Worm (Caenorhabditis elegans): ENCODE data around the gene ndub-5.

ndub-5 gene

ce11 chrII:5738795-5739194 lies 47.6 kb upstream of the ndub-5 start, which contains the start of gene hlh-14:
TSS of gene hlh-14 (minus strand) at chrII:5738895.
- no peak for TF ChIP-seq hlh-8 (tag; optimal IDR thresholded peaks at IDR 0.05)
- no peak for TF ChIP-seq ceh-24 (tag; optimal IDR thresholded peaks at IDR 0.05)
- TF ChIP-seq pag-3 (tag; optimal IDR thresholded peaks at IDR 0.05; ENCODE audit: borderline replicate concordance) = no peak
- TF ChIP-seq rnt-1 (tag; optimal IDR thresholded peaks at IDR 0.05) = no peak
- no peak for TF ChIP-seq mec-3 (tag; optimal IDR thresholded peaks at IDR 0.05; ENCODE audit: borderline replicate concordance)
- TF ChIP-seq ztf-16 (tag; optimal IDR thresholded peaks at IDR 0.05) = no peak
- no peak for TF ChIP-seq che-1 (tag; optimal IDR thresholded peaks at IDR 0.05)
- no peak for TF ChIP-seq ref-2 (tag; optimal IDR thresholded peaks at IDR 0.05)
- no peak for TF ChIP-seq syd-9 (tag; optimal IDR thresholded peaks at IDR 0.05)

DNA sequence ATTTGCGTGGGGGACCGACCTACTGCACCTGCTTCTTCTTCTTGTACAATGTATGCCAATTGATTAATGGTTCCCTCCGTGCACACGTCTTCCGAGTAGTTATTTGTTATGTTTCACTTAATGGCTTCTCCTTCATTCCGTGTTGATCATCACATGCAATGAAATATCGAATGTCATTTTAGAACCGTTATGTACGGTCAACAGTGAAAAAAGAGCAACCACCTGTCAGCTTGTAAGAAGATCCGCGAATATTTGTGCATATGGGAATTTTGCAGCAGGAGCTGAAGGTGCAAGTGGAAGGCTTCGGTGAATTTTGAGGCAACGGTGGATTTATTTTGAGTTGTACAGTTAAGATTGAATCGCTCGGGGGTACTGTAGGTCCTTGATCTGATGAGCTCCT lies 45.4 kb upstream of the ndub-5 start:
- TF ChIP-seq odd-2 (tag; optimal IDR thresholded peaks at IDR 0.05) (no peak), pha-4 (tag; optimal IDR thresholded peaks at IDR 0.05) (no peak), lin-11 (tag; optimal IDR thresholded peaks at IDR 0.05) (no peak), sox-2 (GFP tag; IDR thresholded peaks at IDR 0.05) (no peak), F13H6.1 (tag; optimal IDR thresholded peaks at IDR 0.05) (no peak), pax-1 (tag; optimal IDR thresholded peaks at IDR 0.05) (no peak), fkh-6 (tag; optimal IDR thresholded peaks at IDR 0.05) (no peak), che-1 (tag; optimal IDR thresholded peaks at IDR 0.05) (no peak), pat-9 (tag; optimal IDR thresholded peaks at IDR 0.05) (no peak), lim-6 (tag; optimal IDR thresholded peaks at IDR 0.05) (no peak), ahr-1 (tag; optimal IDR thresholded peaks at IDR 0.05) (no peak), hlh-6 (tag; optimal IDR thresholded peaks at IDR 0.05) (no peak)

ce11 chrII:5735744-5736143 lies 44.6 kb upstream of the ndub-5 start:
- no peak for TF ChIP-seq hlh-15 (tag; optimal IDR thresholded peaks at IDR 0.05)
- TF ChIP-seq zip-5 (tag; optimal IDR thresholded peaks at IDR 0.05) = no peak
- TF ChIP-seq sox-4 (tag; optimal IDR thresholded peaks at IDR 0.05) = no peak
- no peak for TF ChIP-seq elt-4 (tag; optimal IDR thresholded peaks at IDR 0.05)
- no peak for TF ChIP-seq ceh-24 (tag; optimal IDR thresholded peaks at IDR 0.05)
- no peak for TF ChIP-seq pha-2 (tag; optimal IDR thresholded peaks at IDR 0.05)
- TF ChIP-seq ama-1 (optimal IDR thresholded peaks at IDR 0.05) = no peak
- TF ChIP-seq pros-1 (tag; optimal IDR thresholded peaks at IDR 0.05) = no peak
- no peak for TF ChIP-seq unc-3 (GFP tag; conservative IDR thresholded peaks at IDR 0.05)
- TF ChIP-seq unc-3 (tag; optimal IDR thresholded peaks at IDR 0.05) = no peak
- no peak for TF ChIP-seq elt-2 (tag; optimal IDR thresholded peaks at IDR 0.05)
- TF ChIP-seq pqm-1 (tag; optimal IDR thresholded peaks at IDR 0.05) = no peak
- TF ChIP-seq ceh-6 (GFP tag; optimal IDR thresholded peaks at IDR 0.05) = no peak
- TF ChIP-seq ref-2 (tag; optimal IDR thresholded peaks at IDR 0.05) = no peak
- no peak for TF ChIP-seq C08G9.2 (tag; optimal IDR thresholded peaks at IDR 0.05)
- TF ChIP-seq tbx-7 (tag; optimal IDR thresholded peaks at IDR 0.05) = no peak
- no peak for TF ChIP-seq lim-6 (tag; optimal IDR thresholded peaks at IDR 0.05)
- TF ChIP-seq K02D7.2 (tag; optimal IDR thresholded peaks at IDR 0.05) = no peak
- no peak for TF ChIP-seq ceh-18 (tag; optimal IDR thresholded peaks at IDR 0.05)

DNA sequence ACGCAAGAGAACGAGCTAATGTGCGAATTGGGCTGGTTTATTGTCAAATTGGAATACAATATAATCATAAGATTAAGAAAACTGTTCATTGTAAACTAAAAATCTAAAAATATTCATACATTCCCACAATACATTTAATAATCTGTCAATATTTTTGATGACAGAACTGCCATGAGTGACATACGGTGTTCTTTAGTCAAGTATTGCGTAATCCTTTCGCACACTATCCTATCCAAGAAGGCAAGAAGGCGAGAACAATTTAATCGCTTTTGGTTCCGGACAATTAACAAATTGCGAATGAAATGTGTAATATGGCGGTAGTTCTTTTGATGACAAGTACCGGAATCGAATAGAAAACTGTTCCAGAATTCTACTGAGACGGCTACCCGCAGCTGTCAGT lies 43.7 kb upstream of the ndub-5 start:
- TF ChIP-seq T23F11.4 (GFP tag; optimal IDR thresholded peaks at IDR 0.05) = no peak
- no peak for TF ChIP-seq ets-4 (tag; optimal IDR thresholded peaks at IDR 0.05)
